Worm (Caenorhabditis elegans) whole organism, early embryonic: ENCODE results near the gene F23B12.1.
A peak's percentile ranks its signal among the peaks of the same experiment; 100 is the strongest.

Experiments used
- B0310.2 ChIP-seq: sonication (generic microtip); optimal IDR thresholded peaks from 2 replicates; lab custom pipeline; 2016; ENCODE audit warnings: mild to moderate bottlenecking, missing genetic modification characterization, missing compliant biosample characterization
- F13C5.2 ChIP-seq: sonication (generic microtip); optimal IDR thresholded peaks from 2 replicates; lab custom pipeline; 2017; ENCODE audit warnings: mild to moderate bottlenecking, missing genetic modification characterization, inconsistent platforms, missing compliant biosample characterization
- aly-1 ChIP-seq: sonication (generic microtip); optimal IDR thresholded peaks from 2 replicates; lab custom pipeline; 2016; ENCODE audit warnings: missing genetic modification characterization, missing compliant biosample characterization
- ama-1 ChIP-seq: fragments of 150-350 bp; optimal IDR thresholded peaks from 2 replicates; lab custom pipeline; 2014
- ceh-13 ChIP-seq: fragments of 200-800 bp; sonication (Bioruptor generic); optimal IDR thresholded peaks from 2 replicates; lab custom pipeline; 2018; ENCODE audit warnings: mild to moderate bottlenecking, missing genetic modification characterization, missing compliant biosample characterization
- ceh-36 ChIP-seq: sonication (generic microtip); optimal IDR thresholded peaks from 2 replicates; lab custom pipeline; 2016; ENCODE audit warnings: missing genetic modification characterization, inconsistent platforms, missing compliant biosample characterization
- ets-7 ChIP-seq: sonication (generic microtip); optimal IDR thresholded peaks from 2 replicates; lab custom pipeline; 2016; ENCODE audit warnings: missing genotype, missing genetic modification characterization, missing compliant biosample characterization
- flt-1 ChIP-seq: fragments of 200-800 bp; sonication (Bioruptor generic); IDR thresholded peaks from 2 replicates; pipeline ENCODE4 v1.3.6; 2022; ENCODE audit warnings: missing genetic modification characterization, missing compliant biosample characterization
- hmbx-1 ChIP-seq: sonication (generic microtip); optimal IDR thresholded peaks from 2 replicates; lab custom pipeline; 2016; ENCODE audit warnings: mild to moderate bottlenecking, missing genetic modification characterization, missing compliant biosample characterization
- hmg-4 ChIP-seq: fragments of 200-800 bp; sonication (Bioruptor generic); optimal IDR thresholded peaks from 2 replicates; lab custom pipeline; 2018; ENCODE audit warnings: mild to moderate bottlenecking, missing genetic modification characterization, missing compliant biosample characterization
- hnd-1 ChIP-seq: sonication (generic microtip); optimal IDR thresholded peaks from 2 replicates; lab custom pipeline; 2016; ENCODE audit warnings: missing genetic modification characterization, missing compliant biosample characterization
- pes-1 ChIP-seq: fragments of 200-800 bp; sonication (Bioruptor generic); IDR thresholded peaks from 2 replicates; pipeline ENCODE4 v1.3.6; 2022; ENCODE audit warnings: missing genetic modification reagents, missing genetic modification characterization, missing compliant biosample characterization
- scrt-1 ChIP-seq: fragments of 200-800 bp; sonication (Bioruptor generic); IDR thresholded peaks from 2 replicates; pipeline ENCODE4 v1.3.6; 2022; ENCODE audit warnings: missing genetic modification characterization, missing compliant biosample characterization
- sea-1 ChIP-seq: fragments of 200-800 bp; sonication (Bioruptor generic); conservative IDR thresholded peaks from 2 replicates; pipeline ENCODE4 v1.3.6; 2022; ENCODE audit warnings: missing genetic modification characterization, missing compliant biosample characterization
- tbx-11 ChIP-seq: fragments of 200-800 bp; sonication (Bioruptor generic); IDR thresholded peaks from 2 replicates; pipeline ENCODE4 v1.3.6; 2022; ENCODE audit warnings: missing genetic modification characterization, missing compliant biosample characterization
- tbx-37 ChIP-seq: fragments of 200-800 bp; sonication (Bioruptor generic); conservative IDR thresholded peaks from 2 replicates; pipeline ENCODE4 v1.3.6; 2022; ENCODE audit warnings: missing genetic modification reagents, missing genetic modification characterization, missing compliant biosample characterization
- tra-4 ChIP-seq: sonication (generic microtip); optimal IDR thresholded peaks from 2 replicates; lab custom pipeline; 2017; ENCODE audit warnings: missing genetic modification characterization, missing compliant biosample characterization

F23B12.1 gene

DNA sequence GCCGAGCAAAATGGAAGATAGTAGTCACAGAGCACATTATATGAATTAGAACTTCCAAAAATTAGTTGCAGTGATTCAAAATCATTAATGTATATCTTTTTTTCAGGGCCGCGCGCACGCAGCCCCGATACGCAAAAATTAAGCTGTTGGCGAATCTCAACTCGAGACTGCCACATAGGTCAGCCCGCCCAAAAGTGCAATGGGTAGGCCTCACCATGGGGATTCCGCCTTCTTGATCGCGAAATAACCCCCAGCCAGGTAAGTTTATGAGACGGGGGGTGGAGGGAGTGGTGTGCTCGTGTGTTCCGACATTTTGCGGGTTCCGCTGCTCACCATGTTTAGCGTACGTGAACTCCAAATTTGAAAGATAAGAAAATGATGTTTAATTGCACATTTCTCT lies 34.1 kb downstream of the F23B12.1 start, which contains the start of gene F08H9.3:
Gene F08H9.3, minus strand, starts transcription at position 252 of the 400 bp plus-strand sequence.
- peak; percentile 5 for TF ChIP-seq hmg-4 (GFP tag; lab: Kevin White, UChicago)

ce11 chrV:14464368-14464767 lies 35.4 kb downstream of the F23B12.1 start, which contains the start of gene F08H9.4:
Gene F08H9.4 (minus strand): TSS chrV:14464428.
- no peak for TF ChIP-seq pes-1 (GFP tag; lab: Robert Waterston, UW)
- TF ChIP-seq ets-7 (tag; lab: Kevin White, UChicago), result no peak
- no peak for TF ChIP-seq tbx-11 (GFP tag; lab: Robert Waterston, UW)
- TF ChIP-seq ceh-13 (GFP tag; lab: Kevin White, UChicago), result no peak
- no peak for TF ChIP-seq hmg-4 (GFP tag; lab: Kevin White, UChicago)
- no peak for TF ChIP-seq ama-1 (lab: Kevin White, UChicago)
- TF ChIP-seq tbx-37 (GFP tag; lab: Robert Waterston, UW), result no peak
- no peak for TF ChIP-seq B0310.2 (tag; lab: Kevin White, UChicago)
- TF ChIP-seq ceh-36 (tag; lab: Kevin White, UChicago), result no peak

DNA sequence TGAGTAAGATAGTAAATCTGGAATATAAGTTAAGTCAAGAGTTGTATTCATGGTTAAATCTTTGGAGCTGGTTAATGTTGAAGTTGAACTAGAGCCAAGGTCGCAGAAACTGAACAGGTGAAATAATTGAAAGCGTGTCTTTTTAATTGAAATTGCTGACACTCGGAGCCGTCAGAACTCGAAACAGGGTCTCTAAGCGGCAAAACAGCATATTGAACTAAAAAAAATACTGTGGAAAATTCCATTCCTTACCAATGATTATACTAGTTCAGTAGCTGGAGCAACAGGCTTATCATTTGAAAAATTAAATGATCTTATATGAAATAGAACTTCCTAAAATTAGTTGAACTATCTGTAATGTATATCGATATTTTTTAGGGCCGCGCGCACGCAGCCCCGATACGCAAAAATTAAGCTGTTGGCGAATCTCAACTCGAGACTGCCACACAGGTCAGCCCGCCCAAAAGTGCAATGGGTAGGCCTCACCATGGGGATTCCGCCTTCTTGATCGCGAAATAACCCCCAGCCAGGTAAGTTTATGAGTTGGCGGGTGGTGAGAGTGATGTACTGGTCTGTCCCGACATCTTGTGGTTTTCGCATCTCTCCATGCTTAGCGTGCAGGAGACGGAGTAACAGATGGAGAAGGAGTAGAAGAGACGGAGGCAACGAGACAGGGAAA lies 39.4 kb downstream of the F23B12.1 start, which contains the start of gene srz-97:
Gene srz-97, minus strand, starts transcription at position 51 of the 679 bp plus-strand sequence.
- TF ChIP-seq ets-7 (tag; lab: Kevin White, UChicago) (no peak), ceh-13 (GFP tag; lab: Kevin White, UChicago) (no peak), tbx-11 (GFP tag; lab: Robert Waterston, UW) (no peak), hmg-4 (GFP tag; lab: Kevin White, UChicago) (no peak), flt-1 (GFP tag; lab: Robert Waterston, UW) (no peak), tbx-37 (GFP tag; lab: Robert Waterston, UW) (no peak), sea-1 (GFP tag; lab: Robert Waterston, UW) (no peak), aly-1 (tag; lab: Kevin White, UChicago) (no peak), scrt-1 (GFP tag; lab: Robert Waterston, UW) (no peak), B0310.2 (tag; lab: Kevin White, UChicago) (no peak), ama-1 (lab: Kevin White, UChicago) (no peak), hnd-1 (tag; lab: Kevin White, UChicago) (no peak), pes-1 (GFP tag; lab: Robert Waterston, UW) (no peak), tra-4 (tag; lab: Kevin White, UChicago) (no peak), hmbx-1 (tag; lab: Kevin White, UChicago) (no peak), F13C5.2 (tag; lab: Kevin White, UChicago) (no peak), ceh-36 (tag; lab: Kevin White, UChicago) (no peak)

DNA sequence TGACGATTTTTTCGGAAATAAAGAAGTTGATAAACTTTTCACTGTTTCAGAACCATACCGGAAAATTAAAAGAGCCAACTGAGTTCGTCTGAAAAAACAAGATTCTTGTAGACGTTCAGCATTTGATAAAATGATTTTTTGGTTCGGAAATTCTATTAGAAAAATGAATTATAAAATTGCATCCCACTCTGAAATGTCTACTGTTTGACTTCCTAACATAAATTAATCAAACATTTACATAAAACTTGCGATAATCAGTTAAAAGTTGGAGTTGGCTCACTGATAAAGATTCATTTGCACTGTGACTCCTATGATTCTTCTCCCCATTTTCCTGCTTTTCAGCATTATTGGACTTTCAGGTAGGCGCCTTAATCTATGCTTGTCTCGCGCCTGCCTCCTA lies 40.0 kb downstream of the F23B12.1 start, which contains the start of gene clec-57:
Gene clec-57, plus strand, starts transcription at position 301 of the 400 bp plus-strand sequence.
- TF ChIP-seq ama-1 (lab: Kevin White, UChicago), result no peak
- TF ChIP-seq ceh-36 (tag; lab: Kevin White, UChicago), result no peak
- no peak for TF ChIP-seq hnd-1 (tag; lab: Kevin White, UChicago)
- TF ChIP-seq F13C5.2 (tag; lab: Kevin White, UChicago), result no peak
- TF ChIP-seq ceh-13 (GFP tag; lab: Kevin White, UChicago), result no peak
- TF ChIP-seq tbx-11 (GFP tag; lab: Robert Waterston, UW), result no peak
- no peak for TF ChIP-seq aly-1 (tag; lab: Kevin White, UChicago)
- TF ChIP-seq hmg-4 (GFP tag; lab: Kevin White, UChicago), result no peak
- TF ChIP-seq tra-4 (tag; lab: Kevin White, UChicago), result no peak
- no peak for TF ChIP-seq scrt-1 (GFP tag; lab: Robert Waterston, UW)
- TF ChIP-seq sea-1 (GFP tag; lab: Robert Waterston, UW), result no peak
- TF ChIP-seq pes-1 (GFP tag; lab: Robert Waterston, UW), result no peak
- no peak for TF ChIP-seq flt-1 (GFP tag; lab: Robert Waterston, UW)
- TF ChIP-seq tbx-37 (GFP tag; lab: Robert Waterston, UW), result no peak
- no peak for TF ChIP-seq ets-7 (tag; lab: Kevin White, UChicago)
- TF ChIP-seq hmbx-1 (tag; lab: Kevin White, UChicago), result no peak
- TF ChIP-seq B0310.2 (tag; lab: Kevin White, UChicago), result no peak

DNA sequence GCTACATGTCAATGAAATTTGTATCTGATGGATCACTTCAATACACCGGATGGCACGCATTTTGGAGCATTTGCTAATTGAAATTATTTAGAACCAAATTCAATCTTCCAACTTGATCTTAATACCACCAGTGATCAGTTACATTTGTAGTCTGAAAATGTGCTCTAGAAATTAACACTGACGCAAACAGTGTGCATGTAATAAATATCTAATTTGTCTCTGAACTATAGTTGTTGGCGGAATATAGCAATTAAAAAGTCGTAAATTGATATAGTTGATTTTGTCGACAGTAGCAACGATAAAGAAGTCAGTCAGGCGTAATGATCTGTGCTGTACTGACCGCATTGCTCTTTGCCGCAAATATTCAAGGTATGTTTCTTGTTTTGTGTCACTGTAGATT lies 43.3 kb downstream of the F23B12.1 start, which contains the start of gene clec-227:
Gene clec-227, plus strand, starts transcription at position 301 of the 400 bp plus-strand sequence.
- TF ChIP-seq hnd-1 (tag; lab: Kevin White, UChicago) (no peak), tbx-37 (GFP tag; lab: Robert Waterston, UW) (no peak), hmbx-1 (tag; lab: Kevin White, UChicago) (no peak)

DNA sequence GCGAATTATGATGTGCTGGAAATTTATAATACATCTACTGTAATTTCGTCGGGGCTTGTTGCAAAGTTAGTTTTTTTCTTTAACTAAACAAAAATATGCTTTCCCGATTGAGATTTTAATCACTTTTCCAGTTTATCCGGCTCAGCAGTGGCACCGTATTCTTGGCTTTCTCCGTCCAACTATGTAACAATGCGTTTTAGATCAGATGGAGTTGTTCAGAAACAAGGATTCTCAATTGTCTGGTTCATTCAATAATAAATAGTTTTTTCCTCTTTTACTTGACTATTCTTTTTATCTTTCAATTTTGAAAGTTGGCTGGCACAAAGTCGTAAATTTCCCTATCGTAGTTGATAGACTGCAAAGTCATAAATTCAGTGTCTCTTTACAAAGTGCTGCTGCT lies 45.1 kb downstream of the F23B12.1 start, which contains the start of gene clec-56:
Gene clec-56, plus strand, starts transcription at position 301 of the 400 bp plus-strand sequence.
- TF ChIP-seq hnd-1 (tag; lab: Kevin White, UChicago) (no peak), ama-1 (lab: Kevin White, UChicago) (no peak), F13C5.2 (tag; lab: Kevin White, UChicago) (no peak), B0310.2 (tag; lab: Kevin White, UChicago) (no peak), hmg-4 (GFP tag; lab: Kevin White, UChicago) (no peak), hmbx-1 (tag; lab: Kevin White, UChicago) (no peak), flt-1 (GFP tag; lab: Robert Waterston, UW) (no peak), ceh-13 (GFP tag; lab: Kevin White, UChicago) (no peak), scrt-1 (GFP tag; lab: Robert Waterston, UW) (no peak), ceh-36 (tag; lab: Kevin White, UChicago) (no peak), aly-1 (tag; lab: Kevin White, UChicago) (no peak), tbx-37 (GFP tag; lab: Robert Waterston, UW) (no peak), pes-1 (GFP tag; lab: Robert Waterston, UW) (no peak), tra-4 (tag; lab: Kevin White, UChicago) (no peak), ets-7 (tag; lab: Kevin White, UChicago) (no peak), tbx-11 (GFP tag; lab: Robert Waterston, UW) (no peak)
